Fruit fly (Drosophila melanogaster) whole organism, prepupa: ENCODE data around the gene AstCC.
A peak's percentile ranks its signal among the peaks of the same experiment; 100 is the strongest.

Experiments used
- Blimp-1 ChIP-seq: fragments of 200-800 bp; sonication (Bioruptor generic); optimal IDR thresholded peaks from 3 replicates; lab custom pipeline; 2017; ENCODE audit warnings: missing biosample characterization, missing genetic modification characterization, mild to moderate bottlenecking, moderate library complexity, missing genetic modification reagents
- CG11294 ChIP-seq: fragments of 200-800 bp; sonication (Bioruptor generic); IDR thresholded peaks from 2 replicates; pipeline ENCODE4 v1.3.6; 2022; ENCODE audit warnings: missing biosample characterization, missing genetic modification characterization
- CG1621 ChIP-seq: fragments of 200-800 bp; sonication (Bioruptor generic); optimal IDR thresholded peaks from 3 replicates; lab custom pipeline; 2018; ENCODE audit warnings: missing biosample characterization, mild to moderate bottlenecking, missing genetic modification characterization
- CG6808 ChIP-seq: fragments of 200-800 bp; sonication (Bioruptor generic); optimal IDR thresholded peaks from 3 replicates; lab custom pipeline; 2017; ENCODE audit warnings: missing biosample characterization, missing genetic modification characterization, mild to moderate bottlenecking, moderate library complexity, missing genetic modification reagents
- Eip75B ChIP-seq: fragments of 200-800 bp; sonication (Bioruptor generic); optimal IDR thresholded peaks from 3 replicates; lab custom pipeline; 2016; ENCODE audit warnings: missing biosample characterization, missing genetic modification characterization
- Gug ChIP-seq: fragments of 200-800 bp; sonication (Bioruptor generic); IDR thresholded peaks from 2 replicates; pipeline ENCODE4 v1.3.6; 2022; ENCODE audit warnings: missing biosample characterization, missing genetic modification characterization
- OdsH ChIP-seq: fragments of 200-800 bp; sonication (Bioruptor generic); optimal IDR thresholded peaks from 3 replicates; lab custom pipeline; 2016; ENCODE audit warnings: missing biosample characterization, missing genetic modification characterization
- achi ChIP-seq: fragments of 200-800 bp; sonication (Bioruptor generic); optimal IDR thresholded peaks from 3 replicates; lab custom pipeline; 2016; ENCODE audit warnings: missing biosample characterization, missing genetic modification characterization
- lz ChIP-seq: fragments of 200-800 bp; sonication (Bioruptor generic); optimal IDR thresholded peaks from 3 replicates; lab custom pipeline; 2016; ENCODE audit warnings: missing biosample characterization, missing genetic modification characterization

DNA sequence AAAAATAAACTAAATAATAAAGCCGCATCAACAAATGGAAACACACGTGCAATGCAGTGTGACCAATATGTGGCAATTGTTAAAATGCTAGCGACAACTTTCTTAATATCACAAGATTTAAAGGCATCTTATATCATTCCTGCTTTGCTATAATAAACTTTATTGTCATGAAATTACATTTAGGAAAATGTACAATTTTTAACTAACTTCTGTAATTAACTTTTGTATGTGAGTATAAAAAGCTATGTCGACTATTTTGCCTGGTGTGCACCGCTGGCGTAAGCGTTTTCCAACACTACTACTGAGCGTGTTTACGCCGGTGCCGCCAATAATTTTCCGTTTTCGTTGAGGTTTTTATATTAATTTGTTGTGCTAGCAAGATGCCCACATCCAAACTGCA is 38.5 kb upstream of the AstCC start, which contains the start of the genes Csl4 and Nup160:
- TF ChIP-seq CG6808 (GFP tag; lab: Kevin White, UChicago), result no peak
- no peak; the same call in 1 of the 2 replicates for TF ChIP-seq Gug
- no peak for TF ChIP-seq Eip75B (GFP tag; lab: Kevin White, UChicago)
- TF ChIP-seq CG1621 (tag; lab: Kevin White, UChicago), result peak; percentile 68
- TF ChIP-seq achi (GFP tag; lab: Kevin White, UChicago), result peak; percentile 81
- TF ChIP-seq lz (GFP tag; lab: Kevin White, UChicago), result peak; percentile 86
- TF ChIP-seq Blimp-1, result no peak
- TF ChIP-seq OdsH (GFP tag; lab: Kevin White, UChicago), result no peak
- 0 out of 2 replicates have a peak, but pooled peaks have one; percentile 48 for TF ChIP-seq CG11294 (GFP tag; lab: Robert Waterston, UW)
